Worm (Caenorhabditis elegans): ENCODE data around the gene F28B12.6.

The F28B12.6 gene

DNA sequence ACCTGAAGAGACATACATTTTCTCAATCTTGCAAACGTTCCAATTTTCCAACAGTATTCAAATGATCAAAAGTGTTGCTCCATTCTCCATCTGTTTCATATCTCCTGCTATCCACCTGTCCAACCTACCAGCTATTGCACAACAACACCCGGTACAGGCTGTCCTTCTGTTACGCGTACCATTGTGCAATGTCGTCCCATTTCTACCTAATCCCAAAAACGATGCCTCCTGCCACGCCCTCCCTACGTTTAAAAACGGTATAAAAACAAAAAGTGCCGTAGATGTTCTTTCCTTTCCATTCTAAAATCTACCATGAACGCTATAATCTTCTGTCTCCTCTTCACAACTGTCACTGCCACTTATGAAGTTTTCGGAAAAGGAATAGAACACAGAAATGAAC lies 47.6 kb downstream of the F28B12.6 start, which contains the start of gene ins-2:
TSS of gene ins-2 (plus strand) at position 301 of the 400 bp plus-strand sequence.
- TF ChIP-seq dao-5 (tag; optimal IDR thresholded peaks at IDR 0.05) (no peak), him-1 (tag; optimal IDR thresholded peaks at IDR 0.05) (no peak)

DNA sequence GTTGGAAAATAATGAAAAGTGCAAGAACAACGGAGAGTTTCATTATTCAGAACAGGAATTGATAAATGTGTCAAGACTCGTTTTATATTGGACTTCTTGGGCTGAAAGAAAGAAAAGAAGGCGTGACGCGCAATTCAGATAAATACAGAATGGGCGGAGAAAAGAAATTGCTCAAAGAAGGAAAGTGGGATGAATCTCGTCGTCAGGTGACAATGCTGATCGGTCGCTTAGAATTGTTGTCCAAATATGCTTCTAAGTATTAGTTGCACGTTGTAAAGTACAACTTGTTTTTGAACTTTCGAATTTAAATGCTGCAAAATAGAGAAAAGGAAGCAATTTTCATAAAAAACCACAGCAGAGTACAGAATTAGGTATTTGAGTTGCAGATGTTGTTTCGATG lies 50.0 kb downstream of the F28B12.6 start, which contains the start of gene ins-3:
TSS of gene ins-3 (minus strand) at position 101 of the 400 bp plus-strand sequence.
- TF ChIP-seq W03F9.2 (tag; optimal IDR thresholded peaks at IDR 0.05) (no peak), dao-5 (tag; optimal IDR thresholded peaks at IDR 0.05) (no peak), him-1 (tag; optimal IDR thresholded peaks at IDR 0.05) (no peak)
